Worm (Caenorhabditis elegans) whole organism, late embryonic: Measurements from ENCODE around the gene ung-1.

Experiments used
- dve-1 ChIP-seq: sonication (generic microtip); optimal IDR thresholded peaks from 2 replicates; lab custom pipeline; 2017; ENCODE audit warnings: antibody characterized with exemption, mild to moderate bottlenecking, missing genetic modification characterization, missing compliant biosample characterization
- hlh-15 ChIP-seq: sonication (generic microtip); optimal IDR thresholded peaks from 2 replicates; lab custom pipeline; 2016; ENCODE audit warnings: missing genetic modification characterization, missing compliant biosample characterization
- tbx-7 ChIP-seq: sonication (generic microtip); optimal IDR thresholded peaks from 2 replicates; lab custom pipeline; 2016; ENCODE audit warnings: missing genotype, missing genetic modification characterization, missing compliant biosample characterization
- unc-86 ChIP-seq: sonication (generic microtip); optimal IDR thresholded peaks from 2 replicates; lab custom pipeline; 2016; ENCODE audit warnings: missing genetic modification characterization, missing compliant biosample characterization

- TF ChIP-seq unc-86 (tag; lab: Kevin White, UChicago): no peak
- TF ChIP-seq tbx-7 (tag; lab: Kevin White, UChicago): no peak
- TF ChIP-seq dve-1: no peak
- TF ChIP-seq hlh-15 (tag; lab: Kevin White, UChicago): no peak
Observed at ce11 chrIII:11947527-11947926, 26.4 kb downstream of the ung-1 start.
